Fruit fly (Drosophila melanogaster) whole organism, embryonic: ENCODE measurements around the gene CG13028.

Source experiments
- Bteb2 ChIP-seq: fragments of 200-800 bp; sonication (Bioruptor generic); optimal IDR thresholded peaks from 2 replicates; lab custom pipeline; 2016; ENCODE audit warnings: missing biosample characterization, missing genetic modification characterization
- CG10147 ChIP-seq: fragments of 200-800 bp; sonication (Bioruptor generic); optimal IDR thresholded peaks from 2 replicates; lab custom pipeline; 2019; ENCODE audit warnings: missing biosample characterization, mild to moderate bottlenecking, missing genetic modification characterization, moderate library complexity
- CG10321 ChIP-seq: fragments of 200-800 bp; sonication (Bioruptor generic); IDR thresholded peaks from 2 replicates; pipeline ENCODE4 v1.3.6; 2022; ENCODE audit warnings: missing biosample characterization, missing genetic modification characterization
- CG10565 ChIP-seq: fragments of 200-800 bp; sonication (Bioruptor generic); optimal IDR thresholded peaks from 3 replicates; lab custom pipeline; 2016; ENCODE audit warnings: missing biosample characterization, mild to moderate bottlenecking, missing genetic modification characterization
- CG11560 ChIP-seq: fragments of 200-800 bp; sonication (Bioruptor generic); IDR thresholded peaks from 3 replicates; pipeline ENCODE4 v1.3.6; 2022; ENCODE audit warnings: missing biosample characterization, missing genetic modification characterization
- CG13296 ChIP-seq: fragments of 200-800 bp; sonication (Bioruptor generic); optimal IDR thresholded peaks from 3 replicates; lab custom pipeline; 2018; ENCODE audit warnings: missing biosample characterization, mild to moderate bottlenecking, missing genetic modification characterization
- CG13775 ChIP-seq: fragments of 200-800 bp; sonication (Bioruptor generic); optimal IDR thresholded peaks from 3 replicates; lab custom pipeline; 2017; ENCODE audit warnings: missing biosample characterization, mild to moderate bottlenecking, missing genetic modification characterization
- CG15269 ChIP-seq: fragments of 200-800 bp; sonication (Bioruptor generic); optimal IDR thresholded peaks from 2 replicates; lab custom pipeline; 2018; ENCODE audit warnings: missing biosample characterization, mild to moderate bottlenecking, missing genetic modification characterization, moderate library complexity
- CG15514 ChIP-seq: fragments of 200-800 bp; sonication (Bioruptor generic); optimal IDR thresholded peaks from 3 replicates; lab custom pipeline; 2017; ENCODE audit warnings: missing biosample characterization, missing genetic modification characterization, mild to moderate bottlenecking, moderate library complexity, missing genetic modification reagents
- CG16815 ChIP-seq: fragments of 200-800 bp; sonication (Bioruptor generic); optimal IDR thresholded peaks from 3 replicates; lab custom pipeline; 2017; ENCODE audit warnings: missing biosample characterization, mild to moderate bottlenecking, missing genetic modification characterization
- CG18011 ChIP-seq: fragments of 200-800 bp; sonication (Bioruptor generic); optimal IDR thresholded peaks from 2 replicates; lab custom pipeline; 2017; ENCODE audit warnings: missing biosample characterization, missing genetic modification characterization, mild to moderate bottlenecking, moderate library complexity, missing genotype
- CG2116 ChIP-seq: fragments of 200-800 bp; sonication (Bioruptor generic); optimal IDR thresholded peaks from 3 replicates; lab custom pipeline; 2018; ENCODE audit warnings: missing biosample characterization, mild to moderate bottlenecking, missing genetic modification characterization
- CG2120 ChIP-seq: fragments of 200-800 bp; sonication (Bioruptor generic); optimal IDR thresholded peaks from 3 replicates; lab custom pipeline; 2016; ENCODE audit warnings: missing biosample characterization, missing genetic modification characterization
- CG2678 ChIP-seq: fragments of 200-800 bp; sonication (Bioruptor generic); optimal IDR thresholded peaks from 3 replicates; lab custom pipeline; 2019; ENCODE audit warnings: missing biosample characterization, mild to moderate bottlenecking, missing genetic modification characterization, moderate library complexity
- CG32532 ChIP-seq: fragments of 200-800 bp; sonication (Bioruptor generic); IDR thresholded peaks from 2 replicates; pipeline ENCODE4 v1.3.6; 2022; ENCODE audit warnings: missing biosample characterization, missing genetic modification characterization
- CG3838 ChIP-seq: fragments of 200-800 bp; sonication (Bioruptor generic); optimal IDR thresholded peaks from 3 replicates; lab custom pipeline; 2016; ENCODE audit warnings: missing biosample characterization, missing genetic modification characterization
- CG7372 ChIP-seq: fragments of 200-800 bp; sonication (Bioruptor generic); IDR thresholded peaks from 2 replicates; pipeline ENCODE4 v1.3.6; 2022; ENCODE audit warnings: missing biosample characterization, missing genetic modification characterization
- CG9215 ChIP-seq: fragments of 200-800 bp; sonication (Bioruptor generic); IDR thresholded peaks from 2 replicates; pipeline ENCODE4 v1.3.6; 2022; ENCODE audit warnings: missing biosample characterization, missing genetic modification characterization
- D19B ChIP-seq: fragments of 200-800 bp; sonication (Bioruptor generic); optimal IDR thresholded peaks from 2 replicates; lab custom pipeline; 2017; ENCODE audit warnings: missing biosample characterization, mild to moderate bottlenecking, missing genetic modification characterization
- Dek ChIP-seq: fragments of 200-800 bp; sonication (Bioruptor generic); optimal IDR thresholded peaks from 3 replicates; lab custom pipeline; 2019; ENCODE audit warnings: missing biosample characterization, mild to moderate bottlenecking, missing genetic modification characterization, moderate library complexity
- Dll ChIP-seq: fragments of 200-800 bp; sonication (Bioruptor generic); IDR thresholded peaks from 4 replicates; pipeline ENCODE4 v1.3.6; 2022; ENCODE audit warnings: missing biosample characterization, missing genetic modification characterization; ENCODE audit not compliant: partially characterized antibody
- Drgx ChIP-seq: fragments of 200-800 bp; sonication (Bioruptor generic); IDR thresholded peaks from 2 replicates; pipeline ENCODE4 v1.3.6; 2022; ENCODE audit warnings: missing biosample characterization, missing genetic modification characterization
- H2.0 ChIP-seq: fragments of 200-800 bp; sonication (Bioruptor generic); IDR thresholded peaks from 2 replicates; pipeline ENCODE4 v1.3.6; 2022; ENCODE audit warnings: missing biosample characterization, missing genetic modification characterization
- HHEX ChIP-seq: fragments of 200-800 bp; sonication (Bioruptor generic); optimal IDR thresholded peaks from 3 replicates; lab custom pipeline; 2017; ENCODE audit warnings: missing biosample characterization, mild to moderate bottlenecking, missing genetic modification characterization, missing genetic modification reagents
- MTF-1 ChIP-seq: fragments of 200-800 bp; sonication (Bioruptor generic); optimal IDR thresholded peaks from 2 replicates; lab custom pipeline; 2018; ENCODE audit warnings: missing biosample characterization, mild to moderate bottlenecking, missing genetic modification characterization, borderline replicate concordance
- Meics ChIP-seq: fragments of 200-800 bp; sonication (Bioruptor generic); optimal IDR thresholded peaks from 2 replicates; lab custom pipeline; 2017; ENCODE audit warnings: missing biosample characterization, mild to moderate bottlenecking, missing genetic modification characterization
- NfI ChIP-seq: fragments of 200-800 bp; sonication (Bioruptor generic); optimal IDR thresholded peaks from 3 replicates; lab custom pipeline; 2018; ENCODE audit warnings: missing biosample characterization, mild to moderate bottlenecking, missing genetic modification characterization, moderate library complexity
- Optix ChIP-seq: fragments of 200-800 bp; sonication (Bioruptor generic); IDR thresholded peaks from 3 replicates; pipeline ENCODE4 v1.3.6; 2022; ENCODE audit warnings: missing biosample characterization, missing genetic modification characterization
- Sin3A ChIP-seq: fragments of >200 bp; optimal IDR thresholded peaks from 2 replicates; lab custom pipeline; 2018
- Sox102F ChIP-seq: fragments of 200-800 bp; sonication (Bioruptor generic); optimal IDR thresholded peaks from 2 replicates; lab custom pipeline; 2018; ENCODE audit warnings: missing biosample characterization, mild to moderate bottlenecking, missing genetic modification characterization, moderate library complexity
- Taf1 ChIP-seq: fragments of 200-800 bp; sonication (Bioruptor generic); IDR thresholded peaks from 2 replicates; pipeline ENCODE4 v1.3.6; 2022; ENCODE audit warnings: missing biosample characterization, missing genetic modification characterization
- bcd ChIP-seq: fragments of 200-800 bp; sonication (Bioruptor generic); optimal IDR thresholded peaks from 2 replicates; lab custom pipeline; 2017; ENCODE audit warnings: missing biosample characterization, mild to moderate bottlenecking, missing genetic modification characterization
- dmrt99B ChIP-seq: fragments of 200-800 bp; sonication (Bioruptor generic); optimal IDR thresholded peaks from 2 replicates; lab custom pipeline; 2018; ENCODE audit warnings: missing biosample characterization, mild to moderate bottlenecking, missing genetic modification characterization, moderate library complexity
- fru ChIP-seq: fragments of >200 bp; optimal IDR thresholded peaks from 2 replicates; lab custom pipeline; 2017
- gem ChIP-seq: fragments of 200-800 bp; sonication (Bioruptor generic); optimal IDR thresholded peaks from 2 replicates; lab custom pipeline; 2019; ENCODE audit warnings: missing biosample characterization, mild to moderate bottlenecking, missing genetic modification characterization, moderate library complexity
- gsb ChIP-seq: fragments of 200-800 bp; sonication (Bioruptor generic); IDR thresholded peaks from 2 replicates; pipeline ENCODE4 v1.3.6; 2022; ENCODE audit warnings: missing biosample characterization, missing genetic modification characterization
- lab ChIP-seq: fragments of 200-800 bp; sonication (Bioruptor generic); optimal IDR thresholded peaks from 3 replicates; lab custom pipeline; 2017; ENCODE audit warnings: missing biosample characterization, missing genetic modification characterization, mild to moderate bottlenecking, moderate library complexity, missing genetic modification reagents
- lilli ChIP-seq: fragments of 200-800 bp; sonication (Bioruptor generic); optimal IDR thresholded peaks from 3 replicates; lab custom pipeline; 2016; ENCODE audit warnings: missing biosample characterization, missing genetic modification characterization
- lmd ChIP-seq: fragments of 200-800 bp; sonication (Bioruptor generic); IDR thresholded peaks from 2 replicates; pipeline ENCODE4 v1.3.6; 2022; ENCODE audit warnings: missing biosample characterization, missing genetic modification characterization
- luna ChIP-seq: fragments of 200-800 bp; sonication (Bioruptor generic); optimal IDR thresholded peaks from 2 replicates; lab custom pipeline; 2016; ENCODE audit warnings: missing biosample characterization, missing genetic modification characterization
- pan ChIP-seq, 4 experiments: fragments of >200 bp in 3 of 4; fragments of 200-800 bp in 1 of 4; sonication (Bioruptor generic) in 1 of 4; optimal IDR thresholded peaks in 3 of 4; IDR thresholded peaks in 1 of 4; 2 replicates each; pipeline versions ENCODE4 v1.3.6 to Lab custom; 2017 to 2022; ENCODE audit warnings: missing biosample characterization in 2 of 4, missing genetic modification characterization in 2 of 4, mixed read lengths in 1 of 4
- pho ChIP-seq: fragments of 200-800 bp; sonication (Bioruptor generic); optimal IDR thresholded peaks from 2 replicates; lab custom pipeline; 2016; ENCODE audit warnings: missing biosample characterization, missing genetic modification characterization
- prd ChIP-seq, 3 experiments: fragments of >200 bp in 2 of 3; fragments of 200-800 bp in 1 of 3; sonication (Bioruptor generic) in 1 of 3; optimal IDR thresholded peaks in 2 of 3; IDR thresholded peaks in 1 of 3; 2 replicates in 2 of 3; 3 replicates in 1 of 3; pipeline versions ENCODE4 v1.3.6 to Lab custom; 2017 to 2022; ENCODE audit warnings: missing biosample characterization in 1 of 3, missing genetic modification characterization in 1 of 3
- ranshi ChIP-seq: fragments of 200-800 bp; sonication (Bioruptor generic); IDR thresholded peaks from 2 replicates; pipeline ENCODE4 v1.3.6; 2022; ENCODE audit warnings: missing biosample characterization, missing genetic modification characterization
- rib ChIP-seq: fragments of 200-800 bp; sonication (Bioruptor generic); IDR thresholded peaks from 2 replicates; pipeline ENCODE4 v1.3.6; 2022; ENCODE audit warnings: missing biosample characterization, missing genetic modification characterization
- scrt ChIP-seq: fragments of 200-800 bp; sonication (Bioruptor generic); optimal IDR thresholded peaks from 2 replicates; lab custom pipeline; 2018; ENCODE audit warnings: missing biosample characterization, mild to moderate bottlenecking, missing genetic modification characterization, moderate library complexity
- shn ChIP-seq: fragments of 200-800 bp; sonication (Bioruptor generic); optimal IDR thresholded peaks from 3 replicates; lab custom pipeline; 2016; ENCODE audit warnings: missing biosample characterization, missing genetic modification characterization
- tap ChIP-seq: fragments of 200-800 bp; optimal IDR thresholded peaks from 3 replicates; lab custom pipeline; 2019; ENCODE audit warnings: missing biosample characterization, mild to moderate bottlenecking, missing genetic modification characterization, moderate library complexity
- unpg ChIP-seq: fragments of 200-800 bp; sonication (Bioruptor generic); optimal IDR thresholded peaks from 3 replicates; lab custom pipeline; 2018; ENCODE audit warnings: missing biosample characterization, mild to moderate bottlenecking, missing genetic modification characterization, moderate library complexity

CG13028 gene

DNA sequence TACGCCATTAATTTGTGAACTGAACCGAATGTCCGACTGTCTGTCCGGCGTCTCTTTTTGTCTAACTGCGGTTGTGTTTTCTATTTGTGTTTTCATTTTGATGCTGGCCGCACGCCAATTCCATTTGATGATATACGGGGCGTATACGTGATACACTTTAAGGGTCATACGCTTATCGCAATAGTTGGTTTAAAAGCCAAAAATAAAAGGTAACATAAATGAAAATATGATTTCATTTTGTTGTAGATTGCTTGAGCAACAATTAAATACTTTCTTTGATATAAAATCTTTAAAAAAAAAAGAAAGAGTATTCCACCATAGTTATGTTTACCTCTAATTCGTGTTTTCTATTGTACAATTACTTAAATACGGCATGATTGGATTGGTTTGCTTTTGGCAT lies 38.0 kb upstream of the CG13028 start (continued):
- TF ChIP-seq Sox102F, result peak; percentile 10
- no peak for TF ChIP-seq luna
- TF ChIP-seq gem (tag; lab: Kevin White, UChicago), result peak; percentile 61
- peak; percentile 72 for TF ChIP-seq CG2120 (GFP tag; lab: Kevin White, UChicago)
- peak; percentile 34 for TF ChIP-seq unpg (GFP tag; lab: Kevin White, UChicago)
- no peak for TF ChIP-seq Optix
- TF ChIP-seq CG2116 (GFP tag; lab: Kevin White, UChicago), result no peak
- TF ChIP-seq fru, result no peak
- TF ChIP-seq CG13775 (GFP tag; lab: Kevin White, UChicago), result no peak
- peak; percentile 22 for TF ChIP-seq CG10147
- 0 out of 2 replicates have a peak, but pooled peaks have one; percentile 9 for TF ChIP-seq Taf1 (GFP tag; lab: Robert Waterston, UW)
- peak; percentile 71 for TF ChIP-seq CG7372 (GFP tag; lab: Robert Waterston, UW)
- TF ChIP-seq lab, result peak; percentile 70
- 0 out of 3 replicates have a peak, but pooled peaks have one; percentile 19 for TF ChIP-seq CG11560 (tag; lab: Robert Waterston, UW)
- peak; percentile 28; the same call in 1 of the 2 replicates for TF ChIP-seq Drgx (GFP tag; lab: Robert Waterston, UW)
- peak; percentile 18 for TF ChIP-seq Dek (tag; lab: Kevin White, UChicago)
- TF ChIP-seq tap, result peak; percentile 22
- peak; percentile 61 for TF ChIP-seq CG13296 (GFP tag; lab: Kevin White, UChicago)
- no peak for TF ChIP-seq shn (GFP tag; lab: Kevin White, UChicago)
- TF ChIP-seq Bteb2, result no peak
- TF ChIP-seq CG3838 (GFP tag; lab: Kevin White, UChicago), result no peak
- peak; percentile 17; the same call in 1 of the 2 replicates for TF ChIP-seq H2.0 (GFP tag; lab: Robert Waterston, UW)
- peak; percentile 13 for TF ChIP-seq scrt (GFP tag; lab: Kevin White, UChicago)
- TF ChIP-seq Dll (GFP tag; lab: Robert Waterston, UW), result no peak
- peak; percentile 6 for TF ChIP-seq pho (GFP tag; lab: Kevin White, UChicago)
- TF ChIP-seq CG10565 (GFP tag; lab: Kevin White, UChicago), result no peak
- peak; percentile 20 for TF ChIP-seq dmrt99B (tag; lab: Kevin White, UChicago)
- no peak for TF ChIP-seq prd (optimal IDR thresholded peaks at IDR 0.05; lab: Kevin White, UChicago)
- 0 out of 3 replicates have a peak, but pooled peaks have one; percentile 22 for TF ChIP-seq prd (GFP tag; IDR thresholded peaks at IDR 0.05; lab: Robert Waterston, UW)
- peak; percentile 28 for TF ChIP-seq lilli (GFP tag; lab: Kevin White, UChicago)
- TF ChIP-seq CG32532, result peak; percentile 83
- peak; percentile 20 for TF ChIP-seq D19B (GFP tag; lab: Kevin White, UChicago)
- TF ChIP-seq NfI (GFP tag; lab: Kevin White, UChicago), result peak; percentile 30
- TF ChIP-seq ranshi (GFP tag; lab: Robert Waterston, UW), result 0 out of 2 replicates have a peak, but pooled peaks have one; percentile 45
- TF ChIP-seq bcd (GFP tag; lab: Kevin White, UChicago), result no peak
- TF ChIP-seq CG18011 (GFP tag; lab: Kevin White, UChicago), result no peak
- TF ChIP-seq HHEX (GFP tag; lab: Kevin White, UChicago), result peak; percentile 10
- peak; percentile 49 for TF ChIP-seq CG15269 (tag; lab: Kevin White, UChicago)
- TF ChIP-seq MTF-1 (GFP tag; lab: Kevin White, UChicago), result no peak
- peak; percentile 72 for TF ChIP-seq CG2678
- TF ChIP-seq CG9215 (GFP tag; lab: Robert Waterston, UW), result 0 out of 2 replicates have a peak, but pooled peaks have one; percentile 12
- no peak for TF ChIP-seq CG10321 (GFP tag; lab: Robert Waterston, UW)
- TF ChIP-seq pan (optimal IDR thresholded peaks at IDR 0.05; lab: Kevin White, UChicago), result no peak
- peak in 1 of 2 experiments; percentile 72 for TF ChIP-seq pan (GFP tag; optimal IDR thresholded peaks at IDR 0.05 in 1 of 2, IDR thresholded peaks at IDR 0.05 in 1 of 2)
- peak; percentile 63 for TF ChIP-seq rib (GFP tag; lab: Robert Waterston, UW)
- 0 out of 2 replicates have a peak, but pooled peaks have one; percentile 37 for TF ChIP-seq gsb (GFP tag; lab: Robert Waterston, UW)
- no peak for TF ChIP-seq CG16815 (GFP tag; lab: Kevin White, UChicago)
- peak; percentile 56 for TF ChIP-seq Meics (GFP tag; lab: Kevin White, UChicago)
- TF ChIP-seq lmd (GFP tag; lab: Robert Waterston, UW), result peak; percentile 59; the same call in 1 of the 2 replicates
- peak; percentile 40 for TF ChIP-seq CG15514 (GFP tag; lab: Kevin White, UChicago)
- TF ChIP-seq Sin3A (lab: Kevin White, UChicago), result no peak
